Worm (Caenorhabditis elegans): Measurements from ENCODE around the gene Y54G2A.52.
A peak's percentile ranks its signal among the peaks of the same experiment; 100 is the strongest.
"Not testable (repeated sequence)": the region's sequence is repeated elsewhere in the genome, so short reads cannot be mapped to it uniquely, and the experiment has no call there.

The Y54G2A.52 gene

DNA sequence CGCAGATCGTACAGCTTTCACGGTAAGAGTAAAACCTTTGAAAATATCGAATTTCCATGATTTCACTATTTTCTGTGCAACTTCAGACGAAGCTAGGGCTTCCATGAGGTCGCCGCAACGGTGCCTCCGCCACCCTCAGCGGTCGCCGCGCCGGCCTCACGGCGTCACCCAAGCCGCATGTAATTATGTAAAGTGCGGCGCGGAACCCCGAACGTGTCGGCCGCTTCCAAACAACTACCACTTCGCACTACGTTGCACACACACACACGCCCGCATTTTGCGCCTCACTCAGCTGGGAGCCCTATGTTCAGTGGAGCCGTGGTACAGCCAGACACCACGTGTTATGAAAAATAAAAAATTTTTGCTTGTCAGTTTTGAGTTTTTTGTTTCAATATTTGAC lies 18.6 kb upstream of the Y54G2A.52 start:
- TF ChIP-seq dao-5 (tag; optimal IDR thresholded peaks at IDR 0.05) (no peak), W03F9.2 (tag; optimal IDR thresholded peaks at IDR 0.05) (no peak), him-1 (tag; optimal IDR thresholded peaks at IDR 0.05) (no peak)

DNA sequence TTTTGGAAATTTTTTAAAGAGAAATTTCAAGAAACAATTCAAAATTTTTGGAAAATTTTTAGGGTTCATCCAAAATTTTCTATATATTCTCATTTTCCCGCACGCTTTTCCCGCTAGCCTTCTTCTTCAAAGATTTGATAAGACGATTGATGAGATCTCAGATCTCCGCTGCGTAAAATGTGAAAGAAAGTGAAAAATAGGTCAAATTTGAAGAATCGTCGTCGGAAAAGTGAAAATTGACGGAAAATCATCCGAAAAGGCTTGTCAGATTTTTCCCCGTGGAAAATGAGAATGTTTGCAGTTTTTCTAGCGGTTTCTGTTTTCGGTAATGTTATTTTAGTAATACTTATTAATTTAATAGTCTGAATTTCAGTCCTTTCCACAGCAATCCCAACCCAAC lies 10.7 kb upstream of the Y54G2A.52 start, which contains the start of gene Y54G2A.76:
Gene Y54G2A.76 (plus strand): TSS at position 203 of the 400 bp plus-strand sequence.
- no peak for TF ChIP-seq dao-5 (tag; optimal IDR thresholded peaks at IDR 0.05)
- no peak for TF ChIP-seq him-1 (tag; optimal IDR thresholded peaks at IDR 0.05)
- no peak for TF ChIP-seq W03F9.2 (tag; optimal IDR thresholded peaks at IDR 0.05)

DNA sequence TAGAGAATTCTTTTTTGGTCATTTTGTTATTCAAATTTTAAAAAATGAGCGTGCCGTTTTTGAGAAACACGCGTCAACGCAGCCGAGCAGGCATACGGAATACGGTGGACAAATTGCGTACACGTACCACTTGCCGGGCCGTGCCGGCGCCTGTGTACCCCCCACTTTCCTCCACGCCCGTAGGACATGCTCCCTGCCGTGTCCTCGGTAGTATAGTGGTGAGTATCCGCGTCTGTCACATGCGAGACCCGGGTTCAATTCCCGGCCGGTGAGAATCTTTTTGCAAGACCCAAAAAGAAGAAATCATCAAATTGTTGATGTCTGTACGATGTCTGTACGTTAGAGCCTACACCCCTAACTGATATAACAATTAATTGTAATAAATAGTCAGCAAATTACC lies 9.7 kb upstream of the Y54G2A.52 start:
- TF ChIP-seq dao-5 (tag; optimal IDR thresholded peaks at IDR 0.05): no peak
- TF ChIP-seq him-1 (tag; optimal IDR thresholded peaks at IDR 0.05): no peak
- no peak for TF ChIP-seq W03F9.2 (tag; optimal IDR thresholded peaks at IDR 0.05)

DNA sequence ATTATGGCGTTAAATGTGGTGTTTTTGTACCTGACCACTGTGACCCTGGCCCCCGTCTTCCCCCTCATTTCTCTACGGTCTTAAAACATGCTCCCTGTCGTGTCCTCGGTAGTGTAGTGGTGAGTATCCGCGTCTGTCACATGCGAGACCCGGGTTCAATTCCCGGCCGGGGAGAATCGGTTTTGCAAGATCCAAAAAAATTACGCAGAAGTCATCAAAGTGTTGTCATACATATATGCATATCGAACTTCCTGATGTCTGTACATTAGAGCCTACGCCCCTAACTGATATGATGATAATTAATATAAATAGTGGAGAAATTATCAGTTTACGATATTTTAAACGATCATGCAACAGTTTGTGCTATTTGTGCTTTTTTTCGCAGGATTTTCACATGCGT lies 7.0 kb upstream of the Y54G2A.52 start, which contains the start of gene Y54G2A.45:
Gene Y54G2A.45 (plus strand): TSS at position 333 of the 400 bp plus-strand sequence.
- peak; percentile 1 for TF ChIP-seq him-1 (tag; optimal IDR thresholded peaks at IDR 0.05)
- TF ChIP-seq dao-5 (tag; optimal IDR thresholded peaks at IDR 0.05): peak; percentile 65
- TF ChIP-seq W03F9.2 (tag; optimal IDR thresholded peaks at IDR 0.05): peak; percentile 71

DNA sequence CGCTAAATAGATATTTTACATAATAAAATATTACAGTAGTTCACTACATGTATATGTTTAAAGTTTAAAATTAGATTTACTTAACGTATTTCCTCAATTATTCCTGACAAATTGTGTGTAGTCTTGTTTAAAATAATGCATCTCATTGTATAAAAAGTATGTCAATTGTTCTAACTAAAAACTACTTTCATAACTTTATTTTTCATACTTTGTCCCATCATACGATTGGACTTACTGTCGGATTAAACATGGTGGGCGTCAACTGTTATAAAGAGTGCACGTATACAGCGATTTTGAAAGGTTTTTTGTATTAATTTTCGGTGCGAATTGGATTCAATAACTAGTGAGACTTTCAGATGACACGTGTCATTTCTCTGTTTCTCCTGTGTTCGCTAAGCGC lies 5.2 kb upstream of the Y54G2A.52 start, which contains the start of gene Y54G2A.32:
Gene Y54G2A.32 (plus strand): TSS at position 301 of the 400 bp plus-strand sequence.
- TF ChIP-seq him-1 (tag; optimal IDR thresholded peaks at IDR 0.05): no peak
- no peak for TF ChIP-seq dao-5 (tag; optimal IDR thresholded peaks at IDR 0.05)
- TF ChIP-seq W03F9.2 (tag; optimal IDR thresholded peaks at IDR 0.05): no peak

DNA sequence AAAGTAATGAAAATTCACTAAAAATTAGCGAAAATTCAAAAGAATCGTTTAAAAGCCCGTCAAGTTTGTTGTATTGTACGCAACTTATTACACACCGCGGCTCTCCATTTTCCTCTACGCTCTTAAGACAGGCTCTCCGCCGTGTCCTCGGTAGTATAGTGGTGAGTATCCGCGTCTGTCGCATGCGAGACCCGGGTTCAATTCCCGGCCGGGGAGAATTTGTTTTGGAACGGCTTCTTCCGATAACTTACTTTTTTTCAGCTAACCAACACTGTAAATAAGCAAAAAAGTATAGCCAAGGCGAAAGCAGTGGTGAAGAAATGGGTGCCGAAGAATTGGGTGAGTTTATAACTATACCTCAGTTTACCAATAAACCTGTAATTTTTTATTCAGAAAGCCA lies 3.7 kb upstream of the Y54G2A.52 start:
- TF ChIP-seq dao-5 (tag; optimal IDR thresholded peaks at IDR 0.05): no peak
- no peak for TF ChIP-seq W03F9.2 (tag; optimal IDR thresholded peaks at IDR 0.05)
- no peak for TF ChIP-seq him-1 (tag; optimal IDR thresholded peaks at IDR 0.05)

DNA sequence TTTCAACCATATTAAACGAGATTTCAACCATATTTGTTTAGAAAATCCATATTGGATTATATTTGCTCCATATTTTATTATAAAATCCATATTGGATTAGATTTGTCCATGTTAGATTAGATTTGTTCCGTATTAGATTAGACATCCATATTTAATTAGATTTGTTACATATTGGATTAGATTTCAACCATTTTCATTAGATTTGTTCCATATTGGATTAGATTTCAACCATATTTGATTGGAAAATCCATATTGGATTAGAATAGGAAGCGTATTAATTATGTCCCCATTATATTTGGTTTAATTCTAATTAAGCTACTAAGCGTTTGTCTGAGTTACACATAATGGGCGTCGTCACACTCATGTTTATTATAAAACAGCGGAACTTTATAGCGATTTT lies 3.1 kb upstream of the Y54G2A.52 start, which contains the start of gene Y54G2A.44:
Gene Y54G2A.44 (plus strand): TSS at position 301 of the 400 bp plus-strand sequence.
- TF ChIP-seq him-1, W03F9.2, dao-5 (tag; optimal IDR thresholded peaks at IDR 0.05): not testable (repeated sequence)

DNA sequence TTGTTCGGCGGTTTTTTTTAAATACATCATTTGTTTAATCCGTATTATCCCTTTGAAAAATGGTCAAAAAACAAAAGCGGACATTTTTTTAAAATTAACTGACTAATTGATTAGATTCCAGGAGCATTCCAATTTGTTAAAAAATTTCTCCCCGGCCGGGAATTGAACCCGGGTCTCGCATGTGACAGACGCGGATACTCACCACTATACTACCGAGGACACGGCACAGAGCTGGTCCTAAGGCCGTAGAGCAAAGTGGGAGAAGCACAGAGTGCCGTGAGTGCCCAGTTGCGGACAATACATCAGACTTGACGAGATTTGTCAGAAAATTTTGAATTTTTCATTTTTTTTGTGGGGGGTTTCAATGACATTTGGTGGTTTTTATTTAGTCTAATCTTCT lies 2.5 kb upstream of the Y54G2A.52 start:
- TF ChIP-seq dao-5 (tag; optimal IDR thresholded peaks at IDR 0.05) (no peak), W03F9.2 (tag; optimal IDR thresholded peaks at IDR 0.05) (peak; percentile 30), him-1 (tag; optimal IDR thresholded peaks at IDR 0.05) (no peak)

DNA sequence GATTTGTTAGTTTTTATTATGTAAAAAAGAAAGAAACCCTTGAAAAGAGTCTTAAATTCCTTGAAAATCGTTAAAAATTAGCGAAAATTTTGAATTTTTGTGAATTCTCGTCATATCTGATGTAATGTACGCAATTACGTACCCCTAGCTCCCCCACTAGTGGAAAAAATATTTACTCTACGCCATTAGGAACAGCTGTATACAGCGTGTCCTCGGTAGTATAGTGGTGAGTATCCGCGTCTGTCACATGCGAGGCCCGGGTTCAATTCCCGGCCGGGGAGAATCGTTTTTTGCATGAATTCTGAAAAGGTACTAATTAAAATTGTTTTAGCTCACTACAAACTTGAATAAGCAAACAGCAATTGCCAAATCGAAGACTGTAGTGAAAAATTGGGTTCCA lies 1.4 kb upstream of the Y54G2A.52 start:
- no peak for TF ChIP-seq him-1 (tag; optimal IDR thresholded peaks at IDR 0.05)

DNA sequence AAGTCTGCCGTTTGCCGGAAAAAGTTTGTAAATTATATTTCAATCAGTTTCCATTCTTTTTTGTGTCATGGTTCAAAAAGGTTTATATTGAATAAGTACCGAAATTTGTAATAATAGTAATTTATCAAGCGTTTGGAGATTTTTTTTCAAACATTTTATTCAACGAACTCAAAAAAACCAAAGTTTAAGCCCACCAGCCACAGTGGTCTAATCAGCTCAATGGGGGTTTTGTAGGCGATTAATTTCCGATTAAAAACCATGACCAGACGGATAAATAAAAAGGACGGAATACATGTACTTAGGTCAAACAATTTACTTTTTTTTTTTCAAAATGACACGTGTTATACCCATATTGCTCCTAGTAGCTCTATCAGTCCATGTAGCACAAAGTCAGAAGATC lies 903 bp upstream of the Y54G2A.52 start, which contains the start of gene Y54G2A.10:
Gene Y54G2A.10 (plus strand): TSS at position 301 of the 400 bp plus-strand sequence.
- TF ChIP-seq W03F9.2 (tag; optimal IDR thresholded peaks at IDR 0.05): no peak
- no peak for TF ChIP-seq him-1 (tag; optimal IDR thresholded peaks at IDR 0.05)
- no peak for TF ChIP-seq dao-5 (tag; optimal IDR thresholded peaks at IDR 0.05)

DNA sequence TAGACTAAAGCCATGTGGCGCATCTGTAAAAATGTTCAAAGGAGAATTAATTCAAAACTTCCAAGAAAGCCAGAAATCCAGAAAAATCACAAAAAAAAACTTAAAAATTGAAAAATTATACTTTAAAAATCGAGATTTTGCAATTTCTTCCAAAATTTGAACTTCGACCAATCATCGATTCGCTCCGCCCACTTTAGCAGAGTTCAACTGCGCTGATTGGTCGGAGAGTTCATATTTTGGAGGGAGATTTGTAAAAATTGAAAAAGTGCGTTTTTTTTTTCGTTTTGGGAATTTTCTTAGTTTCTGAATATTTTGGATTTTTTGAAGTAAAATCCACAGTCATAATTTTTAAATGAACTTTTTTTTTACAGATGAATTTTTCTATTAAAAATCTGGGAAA lies 4.5 kb downstream of the Y54G2A.52 start:
- TF ChIP-seq dao-5 (tag; optimal IDR thresholded peaks at IDR 0.05) (no peak), W03F9.2 (tag; optimal IDR thresholded peaks at IDR 0.05) (no peak), him-1 (tag; optimal IDR thresholded peaks at IDR 0.05) (no peak)

DNA sequence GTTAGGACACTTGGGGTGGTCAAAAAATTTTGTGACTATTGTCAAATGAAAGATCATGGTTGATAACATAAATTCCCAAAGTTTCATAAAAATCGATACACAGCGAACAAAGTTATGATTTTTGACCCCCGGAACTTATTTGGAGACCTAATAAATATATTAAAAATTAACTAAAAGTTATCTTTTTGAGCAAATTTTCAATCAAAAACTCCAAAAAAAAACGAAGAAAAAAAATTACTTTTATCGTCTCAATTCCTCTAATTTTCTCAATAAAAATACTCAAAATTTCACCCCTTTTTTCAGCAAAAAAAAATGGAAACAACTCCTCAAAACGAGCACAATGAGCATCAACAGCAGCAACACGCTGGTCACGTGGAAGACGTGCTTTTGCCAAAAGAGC lies 10.1 kb downstream of the Y54G2A.52 start, which contains the start of gene atln-1:
Gene atln-1 (plus strand): TSS at position 301 of the 400 bp plus-strand sequence.
- TF ChIP-seq dao-5, him-1, W03F9.2 (tag; optimal IDR thresholded peaks at IDR 0.05): not testable (repeated sequence)

DNA sequence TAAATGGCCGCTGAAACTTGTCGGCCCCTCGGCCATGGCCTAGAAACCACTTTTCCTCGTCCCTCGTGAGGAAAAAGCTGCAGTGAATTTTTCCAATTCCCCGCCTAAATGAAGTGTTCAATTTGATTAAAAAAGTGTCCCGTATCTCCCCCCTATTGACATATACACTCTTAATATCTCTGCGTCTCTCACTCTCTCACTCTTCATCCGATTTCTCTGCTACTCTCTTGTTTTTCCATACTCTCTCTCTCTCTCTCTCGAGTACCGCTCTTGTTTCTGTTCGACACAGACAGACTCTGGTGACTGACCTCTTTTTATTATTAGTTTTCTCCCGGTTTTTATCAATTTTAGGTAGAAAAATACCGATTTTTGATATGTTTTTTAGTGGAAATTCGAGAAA lies 13.4 kb downstream of the Y54G2A.52 start:
- no peak for TF ChIP-seq dao-5 (tag; optimal IDR thresholded peaks at IDR 0.05)
- TF ChIP-seq W03F9.2 (tag; optimal IDR thresholded peaks at IDR 0.05): no peak
- no peak for TF ChIP-seq him-1 (tag; optimal IDR thresholded peaks at IDR 0.05)

DNA sequence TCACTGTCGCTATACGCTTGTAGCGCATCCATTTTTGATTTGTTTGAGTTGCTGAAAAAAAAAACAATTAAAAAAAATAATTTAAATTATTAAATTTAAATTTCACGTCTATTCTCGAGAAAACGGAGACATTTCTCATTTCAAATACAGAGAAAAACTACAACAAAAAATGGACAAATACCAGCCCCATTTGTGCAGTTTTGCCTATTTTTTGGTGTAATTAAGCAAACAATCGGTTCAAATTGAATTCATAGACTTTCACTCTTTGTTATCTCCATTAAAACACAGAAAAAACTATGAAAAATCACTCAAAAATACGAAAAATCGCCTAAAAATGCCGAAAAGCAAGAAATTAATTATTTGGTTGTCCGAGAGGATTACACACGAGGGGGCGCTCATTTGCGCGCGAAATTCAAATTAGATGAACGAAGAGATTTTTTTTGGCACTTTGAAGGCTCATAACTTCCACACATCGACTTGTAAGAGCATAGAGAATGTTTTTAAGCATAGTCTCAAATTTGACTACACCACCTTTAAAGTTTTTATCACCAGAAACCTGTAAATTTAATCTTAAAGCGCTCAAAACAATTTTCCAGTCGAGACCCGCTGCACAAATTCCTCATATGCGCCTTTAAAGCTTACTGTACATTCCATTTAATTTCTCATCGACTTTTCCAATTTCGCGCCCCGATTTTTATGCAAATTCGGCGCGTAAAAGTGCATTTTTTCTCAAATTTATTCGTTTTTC lies 15.5 kb downstream of the Y54G2A.52 start, which contains the start of gene Y54G2A.12:
Gene Y54G2A.12 (minus strand): TSS at position 51 of the 748 bp plus-strand sequence.
- TF ChIP-seq W03F9.2 (tag; optimal IDR thresholded peaks at IDR 0.05) (no peak), dao-5 (tag; optimal IDR thresholded peaks at IDR 0.05) (no peak), him-1 (tag; optimal IDR thresholded peaks at IDR 0.05) (no peak)
